Worm (Caenorhabditis elegans) whole organism, mixed stage, embryonic: ENCODE data around the gene msp-74.

Experiments used
- M03D4.4 ChIP-seq: sonication (generic microtip); optimal IDR thresholded peaks from 2 replicates; lab custom pipeline; 2017; ENCODE audit warnings: mild to moderate bottlenecking, missing genetic modification characterization, missing compliant biosample characterization
- bed-3 ChIP-seq: fragments of 200-800 bp; sonication (Bioruptor generic); optimal IDR thresholded peaks from 3 replicates; lab custom pipeline; 2018; ENCODE audit warnings: mild to moderate bottlenecking, missing genetic modification characterization, moderate library complexity, missing compliant biosample characterization
- blmp-1 ChIP-seq: fragments of 150-350 bp; optimal IDR thresholded peaks from 2 replicates; lab custom pipeline; 2014; ENCODE audit warnings: missing biosample characterization, missing genetic modification characterization
- ceh-39 ChIP-seq: fragments of 150-350 bp; optimal IDR thresholded peaks from 2 replicates; lab custom pipeline; 2014; ENCODE audit warnings: missing biosample characterization, missing genetic modification characterization
- ceh-43 ChIP-seq: fragments of 200-800 bp; sonication (Bioruptor generic); optimal IDR thresholded peaks from 2 replicates; lab custom pipeline; 2018; ENCODE audit warnings: mild to moderate bottlenecking, missing genetic modification characterization, moderate library complexity, missing compliant biosample characterization
- ceh-83 ChIP-seq: fragments of 200-800 bp; sonication (Bioruptor generic); optimal IDR thresholded peaks from 2 replicates; lab custom pipeline; 2018; ENCODE audit warnings: mild to moderate bottlenecking, missing genetic modification characterization, missing compliant biosample characterization
- ces-1 ChIP-seq: fragments of 150-350 bp; optimal IDR thresholded peaks from 2 replicates; lab custom pipeline; 2014; ENCODE audit warnings: missing biosample characterization, missing genetic modification reagents, missing genetic modification characterization
- cnd-1 ChIP-seq: fragments of 200-800 bp; sonication (Bioruptor generic); optimal IDR thresholded peaks from 2 replicates; lab custom pipeline; 2018; ENCODE audit warnings: mild to moderate bottlenecking, missing genetic modification characterization, missing compliant biosample characterization
- drap-1 ChIP-seq: fragments of 200-800 bp; sonication (Bioruptor generic); optimal IDR thresholded peaks from 3 replicates; lab custom pipeline; 2018; ENCODE audit warnings: mild to moderate bottlenecking, missing genetic modification characterization, missing compliant biosample characterization
- elt-1 ChIP-seq: sonication (generic microtip); optimal IDR thresholded peaks from 2 replicates; lab custom pipeline; 2017; ENCODE audit warnings: missing genetic modification characterization, mild to moderate bottlenecking, missing compliant biosample characterization, antibody characterized with exemption, moderate library complexity, borderline replicate concordance; ENCODE audit not compliant: insufficient read depth
- elt-3 ChIP-seq: fragments of 150-350 bp; optimal IDR thresholded peaks from 2 replicates; lab custom pipeline; 2014; ENCODE audit warnings: missing biosample characterization, missing genetic modification characterization
- flh-1 ChIP-seq: fragments of 200-800 bp; sonication (Bioruptor generic); optimal IDR thresholded peaks from 2 replicates; lab custom pipeline; 2018; ENCODE audit warnings: mild to moderate bottlenecking, missing genetic modification characterization, moderate library complexity, missing compliant biosample characterization
- ham-2 ChIP-seq: fragments of 200-800 bp; sonication (Bioruptor generic); optimal IDR thresholded peaks from 2 replicates; lab custom pipeline; 2018; ENCODE audit warnings: mild to moderate bottlenecking, missing genetic modification characterization, missing compliant biosample characterization
- hlh-1 ChIP-seq: fragments of 150-350 bp; optimal IDR thresholded peaks from 2 replicates; lab custom pipeline; 2014; ENCODE audit warnings: missing biosample characterization, missing genetic modification reagents, missing genetic modification characterization
- lin-13 ChIP-seq: fragments of 150-350 bp; optimal IDR thresholded peaks from 2 replicates; lab custom pipeline; 2014; ENCODE audit warnings: missing biosample characterization, missing genetic modification characterization
- lin-32 ChIP-seq: fragments of 200-800 bp; sonication (Bioruptor generic); optimal IDR thresholded peaks from 2 replicates; lab custom pipeline; 2018; ENCODE audit warnings: mild to moderate bottlenecking, missing genetic modification characterization, missing compliant biosample characterization
- lsy-2 ChIP-seq: fragments of 150-350 bp; optimal IDR thresholded peaks from 2 replicates; lab custom pipeline; 2014; ENCODE audit warnings: missing biosample characterization, missing genetic modification characterization
- mab-5 ChIP-seq: fragments of 150-350 bp; optimal IDR thresholded peaks from 2 replicates; lab custom pipeline; 2014; ENCODE audit warnings: missing biosample characterization, missing genetic modification characterization
- mep-1 ChIP-seq: fragments of 150-350 bp; optimal IDR thresholded peaks from 2 replicates; lab custom pipeline; 2017; ENCODE audit warnings: missing biosample characterization, missing genetic modification reagents, missing genetic modification characterization, inconsistent platforms
- mls-2 ChIP-seq: sonication (generic microtip); optimal IDR thresholded peaks from 2 replicates; lab custom pipeline; 2016; ENCODE audit warnings: mild to moderate bottlenecking, missing genetic modification characterization, moderate library complexity, missing compliant biosample characterization
- nhr-2 ChIP-seq: fragments of 150-350 bp; optimal IDR thresholded peaks from 2 replicates; lab custom pipeline; 2014; ENCODE audit warnings: missing biosample characterization, missing genetic modification characterization
- nhr-237 ChIP-seq: fragments of 150-350 bp; optimal IDR thresholded peaks from 2 replicates; lab custom pipeline; 2014; ENCODE audit warnings: missing biosample characterization, missing genetic modification characterization
- nhr-28 ChIP-seq: fragments of 150-350 bp; optimal IDR thresholded peaks from 2 replicates; lab custom pipeline; 2014; ENCODE audit warnings: missing biosample characterization, missing genetic modification characterization
- pha-4 ChIP-seq: fragments of 150-350 bp; optimal IDR thresholded peaks from 2 replicates; lab custom pipeline; 2018; ENCODE audit warnings: missing biosample characterization, missing genetic modification reagents, missing genetic modification characterization
- sem-2 ChIP-seq: fragments of 200-800 bp; sonication (Bioruptor generic); optimal IDR thresholded peaks from 2 replicates; lab custom pipeline; 2018; ENCODE audit warnings: mild to moderate bottlenecking, missing genetic modification characterization, missing compliant biosample characterization
- snpc-4 ChIP-seq: fragments of 150-350 bp; optimal IDR thresholded peaks from 2 replicates; lab custom pipeline; 2014; ENCODE audit warnings: missing biosample characterization, missing genetic modification characterization
- sptf-1 ChIP-seq: sonication (generic microtip); optimal IDR thresholded peaks from 2 replicates; lab custom pipeline; 2017; ENCODE audit warnings: mild to moderate bottlenecking, missing genetic modification characterization, moderate library complexity, missing compliant biosample characterization
- tbx-8 ChIP-seq: fragments of 200-800 bp; sonication (Bioruptor generic); optimal IDR thresholded peaks from 2 replicates; lab custom pipeline; 2018; ENCODE audit warnings: mild to moderate bottlenecking, missing genetic modification characterization, moderate library complexity, missing compliant biosample characterization
- unc-120 ChIP-seq: sonication (generic microtip); optimal IDR thresholded peaks from 2 replicates; lab custom pipeline; 2017; ENCODE audit warnings: missing genetic modification characterization, missing compliant biosample characterization; ENCODE audit not compliant: poor library complexity, severe bottlenecking
- unc-39 ChIP-seq: fragments of 150-350 bp; optimal IDR thresholded peaks from 2 replicates; lab custom pipeline; 2014; ENCODE audit warnings: missing biosample characterization, missing genetic modification characterization
- zip-8 ChIP-seq: fragments of 150-350 bp; optimal IDR thresholded peaks from 2 replicates; lab custom pipeline; 2014; ENCODE audit warnings: missing biosample characterization, missing genetic modification characterization
- ztf-11 ChIP-seq: fragments of 150-350 bp; optimal IDR thresholded peaks from 2 replicates; lab custom pipeline; 2014; ENCODE audit warnings: missing biosample characterization, missing genetic modification characterization

Gene msp-74

DNA sequence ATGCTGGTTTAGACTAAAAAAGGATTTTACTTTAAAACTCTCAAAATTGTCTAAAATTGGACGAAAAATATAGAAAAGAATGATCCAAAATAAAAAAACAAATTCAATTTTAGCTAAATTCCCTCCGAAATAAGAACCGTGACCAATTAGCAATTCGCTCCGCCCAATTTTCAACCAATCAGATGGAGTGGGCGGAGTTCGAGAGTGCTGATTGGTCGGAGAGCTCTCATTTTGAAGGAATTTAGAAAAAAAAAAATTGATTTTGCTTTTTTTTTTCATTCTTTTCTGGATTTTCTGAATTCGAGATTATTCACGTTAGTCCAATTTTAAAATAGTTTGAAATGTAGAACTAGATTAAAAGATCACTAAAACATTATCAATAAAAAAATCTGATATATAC is 16.1 kb downstream of the msp-74 start:
- TF ChIP-seq sem-2 (GFP tag; lab: Kevin White, UChicago), result no peak
- TF ChIP-seq blmp-1, result no peak
- no peak for TF ChIP-seq hlh-1 (tag; lab: Kevin White, UChicago)
- TF ChIP-seq lin-13, result no peak
- no peak for TF ChIP-seq pha-4 (tag; lab: Kevin White, UChicago)
- no peak for TF ChIP-seq bed-3 (GFP tag; lab: Kevin White, UChicago)
- no peak for TF ChIP-seq snpc-4 (tag; lab: Kevin White, UChicago)
- TF ChIP-seq elt-3 (tag; lab: Kevin White, UChicago), result no peak
- TF ChIP-seq lin-32 (GFP tag; lab: Kevin White, UChicago), result no peak
- TF ChIP-seq drap-1, result no peak
- TF ChIP-seq nhr-2 (tag; lab: Kevin White, UChicago), result no peak
- no peak for TF ChIP-seq zip-8 (tag; lab: Kevin White, UChicago)
- TF ChIP-seq flh-1, result no peak
- no peak for TF ChIP-seq ztf-11
- TF ChIP-seq mab-5 (tag; lab: Kevin White, UChicago), result no peak
- no peak for TF ChIP-seq nhr-237
- TF ChIP-seq, all 35 proteins: peak for 0

DNA sequence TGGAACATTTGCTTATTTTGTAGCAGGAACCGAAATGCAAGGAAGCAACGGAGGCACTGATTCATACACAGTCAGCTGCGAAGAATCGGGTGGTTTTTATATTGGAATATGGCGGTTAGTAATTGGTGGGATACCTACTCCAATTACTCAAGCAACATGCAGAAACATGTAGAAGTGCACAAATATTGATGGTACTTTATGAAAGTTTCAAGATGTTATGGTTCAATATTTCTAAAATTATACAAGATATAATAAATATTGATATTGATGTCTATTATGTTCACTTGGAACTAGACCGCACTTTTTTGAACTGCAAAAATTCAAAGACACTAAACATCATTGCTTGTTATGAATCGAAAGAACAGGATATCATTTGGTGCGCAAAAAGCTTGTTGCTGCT is 21.2 kb downstream of the msp-74 start, which contains the start of gene C04G6.13:
C04G6.13 (plus strand) TSS at position 301 of the 400 bp plus-strand sequence.
- TF ChIP-seq mab-5 (tag; lab: Kevin White, UChicago) (no peak), lin-32 (GFP tag; lab: Kevin White, UChicago) (no peak), blmp-1 (no peak), bed-3 (GFP tag; lab: Kevin White, UChicago) (no peak), ceh-43 (no peak), unc-120 (tag; lab: Kevin White, UChicago) (no peak), pha-4 (tag; lab: Kevin White, UChicago) (no peak), mls-2 (tag; lab: Kevin White, UChicago) (no peak), lsy-2 (tag; lab: Kevin White, UChicago) (no peak), nhr-237 (no peak), sptf-1 (tag; lab: Kevin White, UChicago) (no peak), ceh-39 (tag; lab: Kevin White, UChicago) (no peak), ceh-83 (GFP tag; lab: Kevin White, UChicago) (no peak), nhr-2 (tag; lab: Kevin White, UChicago) (no peak), cnd-1 (tag; lab: Kevin White, UChicago) (no peak), flh-1 (no peak), zip-8 (tag; lab: Kevin White, UChicago) (no peak), elt-3 (tag; lab: Kevin White, UChicago) (no peak), unc-39 (tag; lab: Kevin White, UChicago) (no peak)

DNA sequence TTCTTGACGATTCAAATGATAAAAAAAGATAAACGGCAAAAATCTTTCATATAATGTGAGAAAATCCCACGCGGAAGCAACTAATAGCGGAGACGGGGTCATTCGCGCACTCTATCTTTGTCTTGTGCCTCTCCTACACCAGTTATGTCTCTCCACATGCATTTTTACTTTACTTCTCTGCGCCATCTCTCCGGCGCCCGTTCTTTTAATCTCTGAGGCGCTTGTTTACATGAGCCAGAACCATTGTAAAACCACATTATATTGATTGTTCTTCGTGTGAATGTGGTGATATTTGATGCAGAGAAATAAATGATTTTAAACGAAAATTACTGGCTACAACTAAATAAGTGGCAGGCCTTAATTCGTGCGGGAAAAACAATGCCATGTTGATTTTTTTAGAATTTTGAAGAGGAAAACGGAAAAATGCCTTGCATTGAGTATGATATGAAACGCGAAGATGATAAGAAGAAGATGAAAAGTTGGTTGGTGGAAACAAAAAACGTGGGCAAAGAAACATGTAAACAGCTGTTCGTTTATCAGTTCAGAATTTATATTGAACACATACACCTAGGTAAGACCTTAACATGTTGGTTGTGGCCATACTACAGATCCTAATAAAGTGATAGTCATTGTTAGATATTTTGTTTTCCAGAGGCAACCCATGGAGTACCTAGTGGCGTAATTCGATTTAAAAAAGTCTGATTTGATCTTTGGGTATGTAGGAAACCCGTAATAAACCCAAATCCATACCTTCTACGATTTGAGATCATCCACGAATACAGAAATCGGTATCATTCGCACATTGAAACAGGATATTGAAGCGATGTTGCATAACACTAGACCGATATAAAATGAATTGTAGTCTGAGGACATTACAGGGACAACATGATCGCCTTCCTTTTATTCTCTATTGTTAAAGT is 22.5 kb downstream of the msp-74 start, which contains the start of gene C04G6.2:
C04G6.2 (plus strand) TSS at position 870 of the 920 bp plus-strand sequence.
- TF ChIP-seq tbx-8 (GFP tag; lab: Kevin White, UChicago) (no peak), sptf-1 (tag; lab: Kevin White, UChicago) (peak; percentile 14), pha-4 (tag; lab: Kevin White, UChicago) (peak; percentile 96), nhr-28 (tag; lab: Kevin White, UChicago) (no peak), lin-13 (no peak), elt-3 (tag; lab: Kevin White, UChicago) (no peak), nhr-2 (tag; lab: Kevin White, UChicago) (no peak), unc-120 (tag; lab: Kevin White, UChicago) (peak; percentile 26), M03D4.4 (tag; lab: Kevin White, UChicago) (peak; percentile 16), elt-1 (tag; lab: Kevin White, UChicago) (no peak), cnd-1 (tag; lab: Kevin White, UChicago) (no peak), mls-2 (tag; lab: Kevin White, UChicago) (peak; percentile 43), ces-1 (GFP tag; lab: Kevin White, UChicago) (peak; percentile 49), ham-2 (GFP tag; lab: Kevin White, UChicago) (peak; percentile 76), lin-32 (GFP tag; lab: Kevin White, UChicago) (no peak), sem-2 (GFP tag; lab: Kevin White, UChicago) (no peak), nhr-237 (peak; percentile 69), ztf-11 (no peak), ceh-39 (tag; lab: Kevin White, UChicago) (no peak), mep-1 (peak; percentile 45)
